Worm (Caenorhabditis elegans) whole organism, late embryonic: Measurements from ENCODE around the gene vps-53.
A peak's percentile ranks its signal among the peaks of the same experiment; 100 is the strongest.

Experiments
- C08G9.2 ChIP-seq: sonication (generic microtip); optimal IDR thresholded peaks from 2 replicates; lab custom pipeline; 2016; ENCODE audit warnings: mild to moderate bottlenecking, missing genetic modification characterization, moderate library complexity, missing compliant biosample characterization
- C38D4.7 ChIP-seq: fragments of 200-800 bp; sonication (Bioruptor generic); optimal IDR thresholded peaks from 2 replicates; lab custom pipeline; 2018; ENCODE audit warnings: mild to moderate bottlenecking, missing genetic modification characterization, moderate library complexity, missing compliant biosample characterization
- F13H6.1 ChIP-seq: sonication (generic microtip); optimal IDR thresholded peaks from 2 replicates; lab custom pipeline; 2016; ENCODE audit warnings: missing genetic modification characterization, missing compliant biosample characterization
- K02D7.2 ChIP-seq: sonication (generic microtip); optimal IDR thresholded peaks from 2 replicates; lab custom pipeline; 2017; ENCODE audit warnings: mild to moderate bottlenecking, missing genetic modification characterization, missing compliant biosample characterization
- T23F11.4 ChIP-seq: fragments of 200-800 bp; sonication (Bioruptor generic); optimal IDR thresholded peaks from 2 replicates; lab custom pipeline; 2018; ENCODE audit warnings: mild to moderate bottlenecking, missing genetic modification characterization, missing compliant biosample characterization
- ahr-1 ChIP-seq: sonication (generic microtip); optimal IDR thresholded peaks from 2 replicates; lab custom pipeline; 2016; ENCODE audit warnings: missing genetic modification characterization, missing compliant biosample characterization
- ceh-14 ChIP-seq: sonication (generic microtip); optimal IDR thresholded peaks from 2 replicates; lab custom pipeline; 2016; ENCODE audit warnings: missing genotype, missing genetic modification characterization, missing compliant biosample characterization
- ceh-18 ChIP-seq: sonication (generic microtip); optimal IDR thresholded peaks from 2 replicates; lab custom pipeline; 2016; ENCODE audit warnings: missing genetic modification characterization, missing compliant biosample characterization
- ceh-2 ChIP-seq: sonication (generic microtip); optimal IDR thresholded peaks from 2 replicates; lab custom pipeline; 2016; ENCODE audit warnings: missing genotype, missing genetic modification characterization, missing compliant biosample characterization
- ceh-24 ChIP-seq: sonication (generic microtip); optimal IDR thresholded peaks from 2 replicates; lab custom pipeline; 2016; ENCODE audit warnings: mild to moderate bottlenecking, missing genetic modification characterization, missing compliant biosample characterization
- ceh-30 ChIP-seq: fragments of 150-350 bp; optimal IDR thresholded peaks from 2 replicates; lab custom pipeline; 2014; ENCODE audit warnings: missing biosample characterization, missing genetic modification characterization
- ceh-31 ChIP-seq: sonication (generic microtip); optimal IDR thresholded peaks from 2 replicates; lab custom pipeline; 2016; ENCODE audit warnings: missing genetic modification characterization, missing compliant biosample characterization
- ceh-45 ChIP-seq: fragments of 200-800 bp; sonication (Bioruptor generic); IDR thresholded peaks from 2 replicates; pipeline ENCODE4 v1.3.6; 2022; ENCODE audit warnings: missing genetic modification reagents, missing genetic modification characterization, missing compliant biosample characterization
- che-1 ChIP-seq: sonication (generic microtip); optimal IDR thresholded peaks from 2 replicates; lab custom pipeline; 2016; ENCODE audit warnings: mild to moderate bottlenecking, missing genetic modification characterization, missing compliant biosample characterization
- dmd-4 ChIP-seq: sonication (generic microtip); optimal IDR thresholded peaks from 2 replicates; lab custom pipeline; 2016; ENCODE audit warnings: borderline replicate concordance, missing genetic modification characterization, missing compliant biosample characterization
- elt-4 ChIP-seq: sonication (generic microtip); optimal IDR thresholded peaks from 2 replicates; lab custom pipeline; 2016; ENCODE audit warnings: missing genetic modification characterization, missing compliant biosample characterization
- ets-4 ChIP-seq: sonication (generic microtip); optimal IDR thresholded peaks from 2 replicates; lab custom pipeline; 2016; ENCODE audit warnings: missing genetic modification characterization, missing compliant biosample characterization
- eyg-1 ChIP-seq: sonication (generic microtip); optimal IDR thresholded peaks from 2 replicates; lab custom pipeline; 2016; ENCODE audit warnings: missing genotype, missing genetic modification characterization, missing compliant biosample characterization
- fax-1 ChIP-seq: sonication (generic microtip); optimal IDR thresholded peaks from 2 replicates; lab custom pipeline; 2016; ENCODE audit warnings: missing genotype, missing genetic modification characterization, missing compliant biosample characterization
- fkh-10 ChIP-seq: fragments of 150-350 bp; optimal IDR thresholded peaks from 2 replicates; lab custom pipeline; 2014; ENCODE audit warnings: missing biosample characterization, missing genetic modification reagents, missing genetic modification characterization
- fkh-6 ChIP-seq: sonication (generic microtip); optimal IDR thresholded peaks from 2 replicates; lab custom pipeline; 2016; ENCODE audit warnings: missing genetic modification characterization, missing compliant biosample characterization
- gmeb-2 ChIP-seq: sonication (generic microtip); optimal IDR thresholded peaks from 2 replicates; lab custom pipeline; 2016; ENCODE audit warnings: missing genetic modification characterization, inconsistent platforms, missing compliant biosample characterization
- hlh-13 ChIP-seq: fragments of 200-800 bp; sonication (Bioruptor generic); optimal IDR thresholded peaks from 2 replicates; lab custom pipeline; 2018; ENCODE audit warnings: mild to moderate bottlenecking, missing genetic modification characterization, missing compliant biosample characterization
- hlh-15 ChIP-seq: sonication (generic microtip); optimal IDR thresholded peaks from 2 replicates; lab custom pipeline; 2016; ENCODE audit warnings: missing genetic modification characterization, missing compliant biosample characterization
- lim-6 ChIP-seq: sonication (generic microtip); optimal IDR thresholded peaks from 2 replicates; lab custom pipeline; 2016; ENCODE audit warnings: missing genetic modification characterization, missing compliant biosample characterization
- lin-11 ChIP-seq: fragments of 200-800 bp; sonication (Bioruptor generic); optimal IDR thresholded peaks from 2 replicates; lab custom pipeline; 2018; ENCODE audit warnings: mild to moderate bottlenecking, missing genetic modification characterization, missing compliant biosample characterization
- madf-2 ChIP-seq: sonication (generic microtip); optimal IDR thresholded peaks from 2 replicates; lab custom pipeline; 2017; ENCODE audit warnings: missing genetic modification characterization, missing compliant biosample characterization
- mec-3 ChIP-seq: sonication (generic microtip); optimal IDR thresholded peaks from 2 replicates; lab custom pipeline; 2016; ENCODE audit warnings: borderline replicate concordance, missing genetic modification characterization, missing compliant biosample characterization
- nhr-11 ChIP-seq: fragments of 150-350 bp; optimal IDR thresholded peaks from 2 replicates; lab custom pipeline; 2014; ENCODE audit warnings: missing biosample characterization, missing genetic modification characterization
- npax-4 ChIP-seq: sonication (generic microtip); optimal IDR thresholded peaks from 2 replicates; lab custom pipeline; 2016; ENCODE audit warnings: missing genetic modification characterization, missing compliant biosample characterization
- odd-2 ChIP-seq: sonication (generic microtip); optimal IDR thresholded peaks from 2 replicates; lab custom pipeline; 2017; ENCODE audit warnings: antibody characterized with exemption, mild to moderate bottlenecking, missing genetic modification characterization, missing compliant biosample characterization
- pat-9 ChIP-seq: fragments of 200-800 bp; sonication (Bioruptor generic); optimal IDR thresholded peaks from 2 replicates; lab custom pipeline; 2018; ENCODE audit warnings: mild to moderate bottlenecking, missing genetic modification characterization, moderate library complexity, missing compliant biosample characterization
- pax-1 ChIP-seq: fragments of 150-350 bp; optimal IDR thresholded peaks from 2 replicates; lab custom pipeline; 2014; ENCODE audit warnings: missing biosample characterization, missing genetic modification characterization
- pha-4 ChIP-seq: fragments of 150-350 bp; optimal IDR thresholded peaks from 2 replicates; lab custom pipeline; 2018; ENCODE audit warnings: missing biosample characterization, missing genetic modification reagents, missing genetic modification characterization
- pqm-1 ChIP-seq: sonication (generic microtip); optimal IDR thresholded peaks from 2 replicates; lab custom pipeline; 2016; ENCODE audit warnings: missing genetic modification characterization, missing compliant biosample characterization
- pros-1 ChIP-seq: fragments of 150-350 bp; optimal IDR thresholded peaks from 2 replicates; lab custom pipeline; 2014; ENCODE audit warnings: missing biosample characterization, missing genetic modification reagents, missing genetic modification characterization
- ref-2 ChIP-seq: sonication (generic microtip); optimal IDR thresholded peaks from 2 replicates; lab custom pipeline; 2016; ENCODE audit warnings: missing genetic modification characterization, missing compliant biosample characterization
- sox-2 ChIP-seq: fragments of 200-800 bp; sonication (Bioruptor generic); IDR thresholded peaks from 2 replicates; pipeline ENCODE4 v1.3.6; 2022; ENCODE audit warnings: missing genetic modification reagents, missing genetic modification characterization, missing compliant biosample characterization
- sox-4 ChIP-seq: sonication (generic microtip); optimal IDR thresholded peaks from 2 replicates; lab custom pipeline; 2017; ENCODE audit warnings: mild to moderate bottlenecking, missing genetic modification characterization, inconsistent platforms, missing compliant biosample characterization
- syd-9 ChIP-seq: sonication (generic microtip); optimal IDR thresholded peaks from 2 replicates; lab custom pipeline; 2016; ENCODE audit warnings: mild to moderate bottlenecking, missing genetic modification characterization, moderate library complexity, missing compliant biosample characterization
- tbx-2 ChIP-seq: sonication (generic microtip); optimal IDR thresholded peaks from 2 replicates; lab custom pipeline; 2016; ENCODE audit warnings: missing genetic modification characterization, missing compliant biosample characterization
- ttx-3 ChIP-seq: sonication (generic microtip); optimal IDR thresholded peaks from 2 replicates; lab custom pipeline; 2016; ENCODE audit warnings: missing genetic modification reagents, missing genetic modification characterization, missing compliant biosample characterization
- unc-42 ChIP-seq: sonication (generic microtip); optimal IDR thresholded peaks from 2 replicates; lab custom pipeline; 2016; ENCODE audit warnings: missing genotype, missing genetic modification characterization, missing compliant biosample characterization
- unc-55 ChIP-seq: sonication (generic microtip); optimal IDR thresholded peaks from 2 replicates; lab custom pipeline; 2017; ENCODE audit warnings: missing biosample characterization, missing genetic modification reagents, missing genetic modification characterization
- unc-86 ChIP-seq: sonication (generic microtip); optimal IDR thresholded peaks from 2 replicates; lab custom pipeline; 2016; ENCODE audit warnings: missing genetic modification characterization, missing compliant biosample characterization
- zip-5 ChIP-seq: sonication (generic microtip); optimal IDR thresholded peaks from 2 replicates; lab custom pipeline; 2016; ENCODE audit warnings: missing genetic modification characterization, missing compliant biosample characterization
- ztf-16 ChIP-seq: sonication (generic microtip); optimal IDR thresholded peaks from 2 replicates; lab custom pipeline; 2017; ENCODE audit warnings: missing genetic modification characterization, missing compliant biosample characterization

Gene vps-53

ce11 chrIII:9770590-9770989, 13.3 kb upstream of the vps-53 start:
- TF ChIP-seq lin-11 (tag; lab: Kevin White, UChicago) = no peak
- TF ChIP-seq fax-1 = no peak
- TF ChIP-seq dmd-4 (tag; lab: Kevin White, UChicago) = no peak
- no peak for TF ChIP-seq pros-1 (tag; lab: Kevin White, UChicago)
- TF ChIP-seq sox-4 = no peak
- no peak for TF ChIP-seq C08G9.2 (tag; lab: Kevin White, UChicago)
- no peak for TF ChIP-seq sox-2
- TF ChIP-seq T23F11.4 = no peak
- TF ChIP-seq zip-5 (tag; lab: Kevin White, UChicago) = no peak
- TF ChIP-seq, all 69 proteins: peak for 0

ce11 chrIII:9768023-9768422, 10.7 kb upstream of the vps-53 start:
- no peak for TF ChIP-seq ztf-16
- TF ChIP-seq ceh-45 = no peak
- TF ChIP-seq ttx-3 = no peak
- TF ChIP-seq C38D4.7 (GFP tag; lab: Kevin White, UChicago) = no peak
- TF ChIP-seq ceh-2 (tag; lab: Kevin White, UChicago) = no peak
- TF ChIP-seq nhr-11 = no peak
- no peak for TF ChIP-seq npax-4 (tag; lab: Kevin White, UChicago)
- TF ChIP-seq ceh-30 (tag; lab: Kevin White, UChicago) = no peak
- TF ChIP-seq sox-2 = no peak
- TF ChIP-seq elt-4 (tag; lab: Kevin White, UChicago) = no peak
- no peak for TF ChIP-seq hlh-15 (tag; lab: Kevin White, UChicago)
- TF ChIP-seq fkh-10 (GFP tag; lab: Kevin White, UChicago) = no peak
- no peak for TF ChIP-seq fkh-6
- no peak for TF ChIP-seq sox-4
- TF ChIP-seq ets-4 (tag; lab: Kevin White, UChicago) = no peak
- TF ChIP-seq madf-2 (tag; lab: Kevin White, UChicago) = no peak
- TF ChIP-seq che-1 (tag; lab: Kevin White, UChicago) = no peak
- no peak for TF ChIP-seq unc-86 (tag; lab: Kevin White, UChicago)
- TF ChIP-seq pqm-1 (tag; lab: Kevin White, UChicago) = no peak
- no peak for TF ChIP-seq ceh-31 (tag; lab: Kevin White, UChicago)

- TF ChIP-seq F13H6.1 (tag; lab: Kevin White, UChicago) = no peak
- TF ChIP-seq ceh-24 (tag; lab: Kevin White, UChicago) = no peak
- peak; percentile 37 for TF ChIP-seq mec-3 (tag; lab: Kevin White, UChicago)
- no peak for TF ChIP-seq C38D4.7 (GFP tag; lab: Kevin White, UChicago)
- no peak for TF ChIP-seq ahr-1
- TF ChIP-seq pros-1 (tag; lab: Kevin White, UChicago) = no peak
- TF ChIP-seq ref-2 (tag; lab: Kevin White, UChicago) = peak; percentile 43
- no peak for TF ChIP-seq lim-6 (tag; lab: Kevin White, UChicago)
- no peak for TF ChIP-seq unc-42 (tag; lab: Kevin White, UChicago)
Measured at ce11 chrIII:9767095-9767494, 9.8 kb upstream of the vps-53 start.

ce11 chrIII:9766175-9766574, 8.9 kb upstream of the vps-53 start, which contains the start of gene cbp-1:
TSS of gene cbp-1 (plus strand) at chrIII:9766509.
- no peak for TF ChIP-seq tbx-2 (tag; lab: Kevin White, UChicago)
- no peak for TF ChIP-seq fkh-10 (GFP tag; lab: Kevin White, UChicago)
- TF ChIP-seq pax-1 = peak; percentile 13
- no peak for TF ChIP-seq pat-9 (tag; lab: Kevin White, UChicago)
- peak; percentile 41 for TF ChIP-seq ceh-31 (tag; lab: Kevin White, UChicago)
- TF ChIP-seq unc-55 (GFP tag; lab: Kevin White, UChicago) = peak; percentile 32
- TF ChIP-seq sox-2 = no peak
- TF ChIP-seq K02D7.2 = no peak
- TF ChIP-seq zip-5 (tag; lab: Kevin White, UChicago) = no peak
- no peak for TF ChIP-seq pqm-1 (tag; lab: Kevin White, UChicago)
- no peak for TF ChIP-seq ztf-16
- no peak for TF ChIP-seq hlh-13 (GFP tag; lab: Kevin White, UChicago)
- TF ChIP-seq pha-4 (tag; lab: Kevin White, UChicago) = no peak
- TF ChIP-seq eyg-1 = no peak
- no peak for TF ChIP-seq ceh-18 (tag; lab: Kevin White, UChicago)
- no peak for TF ChIP-seq syd-9 (tag; lab: Kevin White, UChicago)
- TF ChIP-seq che-1 (tag; lab: Kevin White, UChicago) = no peak
- no peak for TF ChIP-seq hlh-15 (tag; lab: Kevin White, UChicago)
- TF ChIP-seq C08G9.2 (tag; lab: Kevin White, UChicago) = no peak
- TF ChIP-seq npax-4 (tag; lab: Kevin White, UChicago) = no peak
- no peak for TF ChIP-seq gmeb-2
- no peak for TF ChIP-seq ceh-14
- no peak for TF ChIP-seq fax-1
- TF ChIP-seq ceh-24 (tag; lab: Kevin White, UChicago) = no peak
- no peak for TF ChIP-seq pros-1 (tag; lab: Kevin White, UChicago)
- TF ChIP-seq C38D4.7 (GFP tag; lab: Kevin White, UChicago) = no peak
- no peak for TF ChIP-seq odd-2
